Fruit fly (Drosophila melanogaster): ENCODE results near the gene ATP6AP2.
A peak's percentile ranks its signal among the peaks of the same experiment; 100 is the strongest.

ATP6AP2 gene

DNA sequence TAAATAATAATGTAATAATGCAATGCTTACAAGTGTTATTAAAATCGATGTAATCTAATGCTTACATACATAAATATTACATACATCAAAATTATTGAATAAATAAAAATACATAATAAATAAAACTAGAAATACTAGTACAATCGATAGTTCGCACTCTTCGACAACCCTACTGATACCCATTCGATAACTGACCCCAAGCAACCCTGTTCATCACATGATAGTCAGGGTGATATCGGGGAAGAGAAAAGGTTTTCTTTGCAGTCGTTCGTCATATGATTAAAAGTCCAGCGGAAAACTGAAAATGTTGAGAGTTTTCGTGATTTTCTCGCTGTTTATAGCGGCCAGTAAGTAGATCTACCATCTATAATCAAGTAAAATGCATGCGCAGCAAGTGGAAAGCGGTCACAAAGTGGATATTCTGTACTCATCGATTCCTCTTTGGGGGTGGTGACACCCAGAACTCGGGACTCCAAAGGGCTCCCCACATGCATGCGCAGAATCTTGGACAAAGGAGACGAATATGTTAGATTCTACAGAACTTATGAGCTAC is at the start of gene ATP6AP2:
Gene ATP6AP2, plus strand, starts transcription at position 218 of the 553 bp plus-strand sequence.
- no peak for TF ChIP-seq noc (tag; optimal IDR thresholded peaks at IDR 0.05)

DNA sequence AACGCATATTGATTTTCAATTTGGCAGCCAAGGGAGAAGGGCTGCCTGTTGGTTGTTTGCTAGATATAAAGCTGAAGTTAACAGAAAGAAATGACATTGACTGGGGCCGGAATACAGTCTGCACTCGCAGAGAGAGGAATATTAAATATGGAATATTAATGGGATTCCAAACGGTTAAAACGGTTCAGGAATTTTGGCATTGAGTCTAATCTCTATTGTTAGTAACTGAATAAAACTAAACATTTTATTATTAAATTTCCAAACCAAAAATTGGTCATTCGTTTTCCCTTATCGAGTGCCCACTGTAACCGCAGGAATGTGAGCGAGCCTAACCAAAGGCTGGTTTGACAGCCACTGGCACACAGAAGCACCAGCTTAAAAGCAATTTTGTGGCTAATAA is 47.4 kb upstream of the ATP6AP2 start:
- TF ChIP-seq noc (tag; optimal IDR thresholded peaks at IDR 0.05): no peak

DNA sequence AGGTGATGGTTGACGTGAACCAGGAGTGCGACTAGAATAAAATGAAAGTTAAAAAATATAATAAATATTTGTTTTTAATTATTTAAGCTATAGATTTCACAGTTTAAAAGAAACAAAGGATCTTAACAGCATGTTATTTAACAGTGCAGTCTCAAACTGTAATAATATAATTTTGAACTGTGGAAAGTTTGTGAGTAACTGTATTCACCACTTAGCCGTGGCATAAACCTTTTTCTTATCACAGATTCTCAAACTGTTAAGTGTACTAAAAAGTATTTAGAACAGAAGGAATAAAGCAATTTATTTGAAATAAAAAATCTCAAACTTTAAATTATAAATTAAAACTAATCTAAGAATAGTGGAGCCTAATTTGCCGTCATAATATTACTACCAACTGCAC is 46.2 kb upstream of the ATP6AP2 start:
- no peak for TF ChIP-seq noc (tag; optimal IDR thresholded peaks at IDR 0.05)

DNA sequence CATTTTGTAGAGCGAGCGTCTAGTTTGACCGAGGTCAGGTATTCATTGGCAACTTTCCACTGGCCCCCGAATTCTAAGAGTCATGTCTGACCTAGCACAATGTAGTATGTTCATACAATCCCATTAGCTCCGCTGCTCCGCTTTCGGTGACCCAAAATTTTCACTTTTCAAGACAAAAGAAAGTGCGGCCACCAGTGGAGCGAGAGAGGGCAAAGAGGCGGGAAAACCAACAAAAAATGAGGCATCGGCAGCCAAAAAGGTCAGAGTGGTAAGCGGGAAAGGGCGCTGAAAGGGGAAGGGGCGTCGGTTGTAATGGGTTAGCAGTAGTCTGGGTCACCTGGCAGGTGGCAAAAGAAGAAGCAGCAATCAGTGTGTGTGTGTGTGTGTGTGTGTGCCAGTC is 44.9 kb upstream of the ATP6AP2 start:
- TF ChIP-seq noc (tag; optimal IDR thresholded peaks at IDR 0.05): no peak

DNA sequence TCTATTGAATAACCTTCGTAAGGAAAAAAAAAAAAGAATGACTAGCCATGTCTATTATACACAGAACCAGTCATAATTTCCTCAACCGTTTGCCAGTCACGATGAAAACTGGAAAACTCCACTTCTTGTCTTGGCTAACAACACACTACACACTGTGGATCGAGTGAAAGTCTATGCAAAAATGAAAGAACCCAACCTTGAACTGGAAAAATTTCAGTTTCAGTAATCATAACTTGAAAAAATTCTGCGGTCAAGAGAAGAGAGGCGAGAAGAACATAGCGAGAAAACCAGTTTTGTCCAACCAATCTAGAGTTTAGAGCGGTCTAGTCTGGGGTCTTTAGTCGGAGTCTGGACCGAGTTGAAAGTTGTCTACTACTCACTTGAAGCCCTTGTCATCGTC is 42.8 kb upstream of the ATP6AP2 start:
- no peak for TF ChIP-seq noc (tag; optimal IDR thresholded peaks at IDR 0.05)

DNA sequence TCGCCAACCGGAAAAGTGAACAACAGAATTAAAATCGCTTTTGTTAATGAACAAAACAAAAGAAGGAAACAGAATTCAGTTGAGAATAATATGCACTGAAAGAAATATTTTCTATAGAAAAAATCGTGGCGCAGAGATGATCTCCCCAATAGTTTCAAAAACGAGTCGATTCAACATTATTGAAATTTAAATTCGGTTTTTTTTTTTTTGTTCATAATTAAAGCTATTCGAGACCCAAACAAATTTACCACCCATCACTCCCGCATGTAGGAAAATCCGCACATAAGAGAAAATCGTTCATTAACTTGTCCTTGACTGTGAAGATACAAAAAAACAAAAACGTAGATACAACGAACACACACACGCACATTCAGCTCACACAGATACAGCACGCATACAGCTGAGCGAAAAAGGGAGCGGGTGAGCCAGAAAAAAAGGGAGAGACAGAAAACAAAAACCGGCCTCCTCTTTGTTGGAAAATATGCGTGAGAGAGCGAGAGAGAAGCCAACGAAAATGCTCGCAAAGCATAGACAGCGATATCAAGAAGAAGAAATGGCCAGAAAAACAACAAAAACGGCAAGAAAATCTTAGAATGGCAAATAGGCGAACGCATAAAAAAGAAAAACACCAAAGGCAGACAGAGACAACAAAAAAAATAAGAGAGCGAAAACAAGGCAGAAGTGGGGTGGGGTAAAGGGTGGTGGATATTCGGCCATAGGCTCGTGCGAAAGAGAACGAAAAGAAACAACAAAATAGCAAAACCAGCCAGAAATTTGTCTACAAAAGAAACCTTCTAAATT is 40.2 kb upstream of the ATP6AP2 start:
- TF ChIP-seq noc (tag; optimal IDR thresholded peaks at IDR 0.05): peak; percentile 11

DNA sequence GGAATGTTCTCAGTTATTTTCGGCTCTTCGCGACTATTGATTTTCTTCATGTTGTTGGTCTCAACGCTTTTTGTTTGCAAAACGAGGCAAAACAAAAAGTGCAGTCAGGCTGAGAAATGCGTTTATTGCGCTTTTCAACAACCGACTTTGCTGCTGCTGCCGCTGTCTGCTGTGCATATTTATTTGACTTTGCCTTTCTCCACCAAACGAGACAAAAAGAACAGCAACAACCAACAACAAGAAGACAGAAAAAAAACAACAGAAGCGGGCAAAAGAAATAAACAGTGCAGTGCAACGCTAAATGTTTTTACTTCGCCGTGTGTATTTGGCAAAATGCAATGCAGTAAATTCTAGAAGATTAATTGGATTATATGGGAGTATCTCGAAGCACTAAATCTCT is 38.1 kb upstream of the ATP6AP2 start:
- no peak for TF ChIP-seq noc (tag; optimal IDR thresholded peaks at IDR 0.05)

DNA sequence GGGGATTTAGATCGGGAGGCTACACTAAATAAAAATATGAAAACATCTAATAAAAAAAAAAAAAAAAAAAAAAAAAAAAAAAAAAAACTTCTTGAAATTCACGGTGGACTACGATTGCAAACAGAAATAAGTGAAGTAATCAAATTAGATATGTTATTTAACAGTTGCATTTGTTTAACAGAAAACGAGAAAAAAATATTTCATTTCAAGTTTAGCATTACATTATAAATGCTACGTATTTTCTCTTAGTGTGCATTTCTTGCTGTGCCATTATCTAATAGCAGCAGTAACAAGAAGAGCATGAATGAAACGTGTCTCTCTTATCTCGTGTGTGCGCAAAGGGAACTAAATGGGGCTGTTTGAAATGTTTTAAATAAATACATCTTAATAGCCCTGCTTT is 35.6 kb upstream of the ATP6AP2 start:
- no peak for TF ChIP-seq noc (tag; optimal IDR thresholded peaks at IDR 0.05)

DNA sequence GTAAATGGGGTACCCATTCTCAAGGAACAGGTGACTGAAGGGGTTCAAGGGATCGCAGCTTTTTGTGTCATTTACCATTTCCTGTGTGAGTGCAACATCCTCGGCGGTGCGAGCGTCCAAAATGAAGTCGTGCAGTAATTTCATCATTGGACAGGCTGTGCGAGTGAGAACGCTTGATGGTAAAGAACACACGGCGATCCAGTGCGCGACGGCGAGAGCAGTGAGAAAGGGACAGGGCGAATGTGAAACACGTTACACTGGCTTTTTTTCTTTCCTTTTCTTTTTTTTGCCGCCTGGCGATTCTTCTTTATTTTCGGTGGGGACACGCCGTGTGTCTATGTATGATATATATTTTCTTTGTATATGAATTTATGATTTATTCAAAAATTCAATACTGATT is 34.3 kb upstream of the ATP6AP2 start:
- no peak for TF ChIP-seq noc (tag; optimal IDR thresholded peaks at IDR 0.05)

DNA sequence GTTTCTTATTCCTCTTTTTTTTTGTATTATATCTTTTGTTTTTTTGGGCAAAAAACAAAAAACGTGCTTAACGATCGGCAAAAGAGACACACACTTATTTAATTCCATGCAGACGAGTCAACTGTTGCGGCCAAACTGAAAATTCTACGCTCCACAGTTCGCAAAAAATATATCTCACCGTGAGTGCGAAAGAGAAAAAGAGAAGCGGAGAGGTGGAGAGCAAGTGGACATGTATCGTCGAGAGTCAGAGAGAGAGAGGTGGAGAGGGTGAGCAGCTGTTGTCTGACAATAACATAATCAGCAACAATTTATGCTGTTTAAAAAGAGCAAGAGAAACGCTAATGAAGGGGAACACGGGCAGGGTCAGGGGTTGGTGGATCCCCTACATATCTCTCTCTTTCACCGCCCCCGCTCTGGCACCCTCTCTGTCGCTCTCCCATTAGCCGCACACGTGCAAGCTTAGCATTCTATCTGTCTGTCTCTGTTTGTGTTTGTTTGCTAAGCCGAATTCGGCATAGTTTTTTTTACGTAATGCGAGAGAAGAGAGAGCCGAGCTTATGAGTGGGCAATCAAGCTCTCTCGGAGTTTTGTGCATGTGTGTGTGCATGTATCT is 33.6 kb upstream of the ATP6AP2 start:
- no peak for TF ChIP-seq noc (tag; optimal IDR thresholded peaks at IDR 0.05)

DNA sequence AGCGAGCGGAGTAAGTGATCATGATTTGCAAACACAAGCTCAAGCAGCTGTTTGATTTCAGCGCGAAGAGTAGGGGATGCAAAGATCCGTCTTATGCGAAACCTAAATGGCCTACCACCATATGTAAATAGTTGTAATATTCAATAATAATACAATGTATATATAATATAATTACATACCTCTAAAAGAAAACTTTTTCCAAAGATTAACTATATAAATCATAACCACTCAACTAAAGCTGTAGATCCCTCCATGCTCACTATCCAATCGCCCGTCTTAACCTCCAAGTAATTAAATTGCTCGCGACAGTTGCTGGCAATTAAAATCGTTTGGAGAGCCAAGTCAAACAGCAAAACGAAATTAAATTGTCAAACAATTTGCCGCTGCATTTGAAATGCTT is 33.1 kb upstream of the ATP6AP2 start:
- TF ChIP-seq noc (tag; optimal IDR thresholded peaks at IDR 0.05): peak; percentile 91

DNA sequence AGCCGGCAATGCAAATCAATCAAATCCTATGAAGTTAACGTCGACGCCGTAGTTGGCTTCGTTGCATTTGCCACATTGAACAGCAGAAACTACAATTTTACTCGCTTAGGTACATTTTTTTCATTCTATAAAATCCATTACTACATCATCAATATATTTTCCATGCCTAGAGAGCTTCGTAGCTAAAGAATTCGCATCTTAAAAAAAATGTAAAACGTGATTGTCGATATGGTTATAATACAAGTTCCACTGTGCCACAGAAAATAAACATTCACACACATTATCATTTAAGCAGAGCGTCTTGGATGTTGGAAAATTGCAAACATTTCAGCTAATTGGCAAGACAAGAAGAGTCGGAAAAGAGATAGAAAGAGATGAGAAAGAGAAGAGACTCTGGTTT is 32.5 kb upstream of the ATP6AP2 start:
- no peak for TF ChIP-seq noc (tag; optimal IDR thresholded peaks at IDR 0.05)

DNA sequence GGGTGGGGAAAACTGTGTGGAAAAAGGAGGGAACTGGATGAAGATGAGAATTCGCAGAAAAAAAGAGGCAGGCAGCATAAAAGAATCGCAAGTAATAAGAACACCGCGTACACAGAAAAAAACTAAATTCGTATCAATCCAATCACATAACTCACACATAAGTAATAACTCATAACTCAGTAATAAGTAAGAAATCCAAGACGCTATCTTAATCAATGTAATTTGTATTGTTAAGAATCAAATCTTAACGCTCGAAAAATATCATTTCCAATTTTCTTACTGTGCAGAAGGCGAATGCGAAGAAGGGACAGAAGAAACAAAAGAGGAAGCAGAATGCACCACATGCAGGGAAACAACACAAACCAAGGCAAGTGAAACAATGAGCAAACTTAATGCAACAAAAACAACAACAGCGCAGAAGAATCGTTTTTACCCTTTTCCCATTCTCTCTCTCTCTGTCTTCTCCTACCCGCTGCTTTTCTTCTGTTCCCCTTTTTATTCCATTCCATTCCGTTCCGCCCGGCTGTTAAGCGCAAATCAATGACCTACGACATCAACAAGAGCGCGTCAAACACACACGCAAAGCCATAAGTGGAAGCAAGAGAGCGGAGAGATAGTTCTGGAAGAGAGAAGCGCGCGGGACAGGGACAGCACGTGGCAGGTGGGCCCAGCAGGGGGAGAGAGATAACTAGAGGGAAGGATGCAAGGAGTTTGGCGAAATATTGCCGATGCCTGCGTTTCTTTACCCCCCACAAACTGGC is 31.2 kb upstream of the ATP6AP2 start:
- peak; percentile 33 for TF ChIP-seq noc (tag; optimal IDR thresholded peaks at IDR 0.05)

DNA sequence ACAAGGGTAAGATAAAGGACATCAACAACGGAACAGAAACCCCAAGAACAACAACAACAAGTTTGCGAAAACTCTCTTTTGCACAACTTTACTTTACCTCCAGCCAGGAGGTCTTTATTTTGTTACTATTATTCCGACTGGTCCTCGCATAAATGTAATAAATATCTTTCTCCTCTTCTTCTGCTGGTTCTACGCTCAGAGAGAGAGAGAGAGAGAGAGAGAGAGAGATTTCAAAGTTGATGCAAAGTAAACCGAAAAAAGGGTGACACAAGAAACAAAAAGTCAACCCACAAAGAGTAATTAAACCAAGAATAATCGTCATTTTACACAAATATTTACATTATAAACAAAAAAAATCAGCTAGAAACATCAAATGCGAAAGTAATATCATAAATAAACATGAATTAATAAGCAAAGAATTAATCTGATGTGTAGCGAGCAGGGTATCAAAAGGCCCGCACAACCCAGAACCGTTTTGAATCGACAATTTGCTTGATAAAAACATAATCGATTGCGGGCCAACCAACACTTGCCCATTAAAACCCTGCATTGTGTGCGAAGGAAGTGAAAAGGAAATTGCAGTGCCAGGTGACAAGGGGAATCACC is 30.3 kb upstream of the ATP6AP2 start:
- no peak for TF ChIP-seq noc (tag; optimal IDR thresholded peaks at IDR 0.05)

DNA sequence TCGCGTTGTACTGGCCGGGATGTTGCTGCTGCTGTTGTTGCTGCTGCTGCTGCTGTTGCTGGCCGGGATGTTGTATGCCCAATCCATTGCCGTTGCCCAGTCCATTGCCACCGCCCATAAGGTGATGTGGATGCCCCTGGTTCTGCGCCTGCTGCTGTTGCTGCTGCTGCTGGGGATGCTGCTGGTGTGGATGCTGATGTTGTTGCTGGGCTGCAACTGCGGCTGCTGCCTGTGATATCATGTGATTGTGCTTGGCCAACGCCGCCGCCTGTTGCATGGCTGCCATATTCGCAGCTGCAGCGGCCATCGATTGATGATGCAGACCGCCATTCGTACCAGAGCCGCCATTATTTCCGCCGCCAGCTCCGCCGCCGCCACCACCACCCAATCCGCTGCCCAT is 28.1 kb upstream of the ATP6AP2 start:
- TF ChIP-seq noc (tag; optimal IDR thresholded peaks at IDR 0.05): no peak

DNA sequence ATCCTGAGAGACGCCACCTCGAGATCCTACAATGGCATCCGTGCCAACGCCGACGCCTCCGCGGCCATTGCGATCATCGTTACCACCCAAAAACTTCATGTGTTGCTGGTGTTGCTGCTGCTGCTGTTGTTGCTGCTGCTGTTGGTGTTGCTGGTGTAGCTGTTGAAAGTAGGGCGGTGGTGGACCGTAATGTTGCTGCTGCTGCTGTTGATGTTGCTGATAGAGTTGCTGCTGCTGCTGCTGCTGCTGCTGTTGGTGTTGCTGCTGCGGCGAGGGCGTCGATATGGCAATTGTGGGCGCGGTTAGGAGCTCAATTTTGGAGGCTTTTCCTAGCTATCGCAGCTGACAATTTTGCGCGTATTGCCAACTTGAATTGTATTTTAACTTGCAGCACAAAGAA is 26.7 kb upstream of the ATP6AP2 start:
- no peak for TF ChIP-seq noc (tag; optimal IDR thresholded peaks at IDR 0.05)
